Worm (Caenorhabditis elegans) whole organism, early embryonic: ENCODE data around the gene pqn-75.

ENCODE experiments used
- F13C5.2 ChIP-seq: sonication (generic microtip); optimal IDR thresholded peaks from 2 replicates; lab custom pipeline; 2017; ENCODE audit warnings: mild to moderate bottlenecking, missing genetic modification characterization, inconsistent platforms, missing compliant biosample characterization
- aly-1 ChIP-seq: sonication (generic microtip); optimal IDR thresholded peaks from 2 replicates; lab custom pipeline; 2016; ENCODE audit warnings: missing genetic modification characterization, missing compliant biosample characterization
- ama-1 ChIP-seq: fragments of 150-350 bp; optimal IDR thresholded peaks from 2 replicates; lab custom pipeline; 2014
- ceh-13 ChIP-seq: fragments of 200-800 bp; sonication (Bioruptor generic); optimal IDR thresholded peaks from 2 replicates; lab custom pipeline; 2018; ENCODE audit warnings: mild to moderate bottlenecking, missing genetic modification characterization, missing compliant biosample characterization
- ceh-36 ChIP-seq: sonication (generic microtip); optimal IDR thresholded peaks from 2 replicates; lab custom pipeline; 2016; ENCODE audit warnings: missing genetic modification characterization, inconsistent platforms, missing compliant biosample characterization
- hmbx-1 ChIP-seq: sonication (generic microtip); optimal IDR thresholded peaks from 2 replicates; lab custom pipeline; 2016; ENCODE audit warnings: mild to moderate bottlenecking, missing genetic modification characterization, missing compliant biosample characterization
- hmg-4 ChIP-seq: fragments of 200-800 bp; sonication (Bioruptor generic); optimal IDR thresholded peaks from 2 replicates; lab custom pipeline; 2018; ENCODE audit warnings: mild to moderate bottlenecking, missing genetic modification characterization, missing compliant biosample characterization
- scrt-1 ChIP-seq: fragments of 200-800 bp; sonication (Bioruptor generic); IDR thresholded peaks from 2 replicates; pipeline ENCODE4 v1.3.6; 2022; ENCODE audit warnings: missing genetic modification characterization, missing compliant biosample characterization
- tbx-11 ChIP-seq: fragments of 200-800 bp; sonication (Bioruptor generic); IDR thresholded peaks from 2 replicates; pipeline ENCODE4 v1.3.6; 2022; ENCODE audit warnings: missing genetic modification characterization, missing compliant biosample characterization
- tbx-37 ChIP-seq: fragments of 200-800 bp; sonication (Bioruptor generic); conservative IDR thresholded peaks from 2 replicates; pipeline ENCODE4 v1.3.6; 2022; ENCODE audit warnings: missing genetic modification reagents, missing genetic modification characterization, missing compliant biosample characterization

DNA sequence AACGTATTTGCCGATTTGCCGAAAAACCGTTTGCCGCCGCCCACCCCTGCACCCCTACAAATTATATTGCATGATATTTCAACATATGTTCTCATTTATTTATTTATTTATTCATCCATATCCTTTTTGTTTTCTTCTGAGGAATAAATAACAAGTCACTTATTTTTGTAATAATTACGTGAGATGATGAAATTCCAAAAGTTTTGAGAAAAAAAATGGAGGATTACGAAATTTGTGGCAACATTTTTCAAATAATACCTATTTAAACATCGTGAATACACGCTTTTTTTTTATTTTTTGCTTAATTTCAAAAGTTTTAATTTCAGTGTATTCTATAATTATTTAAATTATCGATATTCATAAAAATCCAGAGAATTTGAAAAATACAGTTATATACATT lies 24.8 kb downstream of the pqn-75 start:
- TF ChIP-seq ceh-13 (GFP tag; lab: Kevin White, UChicago) (no peak), ama-1 (lab: Kevin White, UChicago) (no peak), aly-1 (tag; lab: Kevin White, UChicago) (no peak), ceh-36 (no peak), tbx-37 (no peak), hmbx-1 (tag; lab: Kevin White, UChicago) (no peak), hmg-4 (GFP tag; lab: Kevin White, UChicago) (no peak), tbx-11 (no peak), F13C5.2 (tag; lab: Kevin White, UChicago) (no peak), scrt-1 (GFP tag; lab: Robert Waterston, UW) (no peak)
